Worm (Caenorhabditis elegans) whole organism, L4/young adult: ENCODE results near the gene stau-1.

Experiments
- W03F9.2 ChIP-seq: fragments of 150-350 bp; optimal IDR thresholded peaks from 2 replicates; lab custom pipeline; 2014; ENCODE audit warnings: missing biosample characterization, missing genetic modification characterization
- dao-5 ChIP-seq: sonication (generic microtip); optimal IDR thresholded peaks from 2 replicates; lab custom pipeline; 2016; ENCODE audit warnings: missing genotype, missing genetic modification characterization, moderate library complexity, missing compliant biosample characterization
- him-1 ChIP-seq: sonication (generic microtip); optimal IDR thresholded peaks from 2 replicates; lab custom pipeline; 2016; ENCODE audit warnings: missing genotype, missing genetic modification reagents, missing genetic modification characterization, missing compliant biosample characterization

- no peak for TF ChIP-seq him-1 (tag; lab: Kevin White, UChicago)
- TF ChIP-seq dao-5 (tag; lab: Kevin White, UChicago): no peak
- no peak for TF ChIP-seq W03F9.2 (tag; lab: Kevin White, UChicago)
These were observed 17.6 kb downstream of the stau-1 start, which contains the start of the genes F55A4.13 and nlf-1 for ce11 chrX:1017456-1017855.
